Fruit fly (Drosophila melanogaster): ENCODE results near the gene Megf8.

- TF ChIP-seq CG6854 (GFP tag; optimal IDR thresholded peaks at IDR 0.05) (no peak), CG16779 (tag; optimal IDR thresholded peaks at IDR 0.05) (peak; percentile 2), Hr39 (GFP tag; optimal IDR thresholded peaks at IDR 0.05) (no peak), CG7368 (GFP tag; optimal IDR thresholded peaks at IDR 0.05) (no peak), CG3032 (tag; optimal IDR thresholded peaks at IDR 0.05) (no peak)
Observed at dm6 chr2L:8097461-8097860, 54.2 kb downstream of the Megf8 start.

Measured in whole organism, prepupa.